Worm (Caenorhabditis elegans) whole organism, L3 larva: ENCODE measurements around the gene C30F2.2.

ENCODE experiments used
- R02D3.7 ChIP-seq: fragments of 150-350 bp; optimal IDR thresholded peaks from 2 replicates; lab custom pipeline; 2014; ENCODE audit warnings: missing biosample characterization, missing genetic modification characterization
- ama-1 ChIP-seq: fragments of 150-350 bp; optimal IDR thresholded peaks from 2 replicates; lab custom pipeline; 2018
- ceh-28 ChIP-seq: fragments of 150-350 bp; optimal IDR thresholded peaks from 2 replicates; lab custom pipeline; 2014; ENCODE audit warnings: missing biosample characterization, missing genetic modification reagents, missing genetic modification characterization
- ceh-82 ChIP-seq: fragments of 150-350 bp; optimal IDR thresholded peaks from 2 replicates; lab custom pipeline; 2014; ENCODE audit warnings: missing biosample characterization, missing genetic modification characterization
- egl-27 ChIP-seq: sonication (generic microtip); optimal IDR thresholded peaks from 4 replicates; lab custom pipeline; 2017; ENCODE audit warnings: missing biosample characterization, missing genetic modification reagents, missing genetic modification characterization
- elt-1 ChIP-seq: fragments of 150-350 bp; optimal IDR thresholded peaks from 2 replicates; lab custom pipeline; 2014; ENCODE audit warnings: missing biosample characterization, missing genetic modification characterization
- elt-2 ChIP-seq: sonication (generic microtip); optimal IDR thresholded peaks from 2 replicates; lab custom pipeline; 2016; ENCODE audit warnings: missing genetic modification reagents, mild to moderate bottlenecking, missing genetic modification characterization, missing compliant biosample characterization
- fkh-10 ChIP-seq: sonication (generic microtip); optimal IDR thresholded peaks from 2 replicates; lab custom pipeline; 2017; ENCODE audit warnings: missing biosample characterization, missing genetic modification reagents, missing genetic modification characterization
- fkh-2 ChIP-seq: fragments of 150-350 bp; optimal IDR thresholded peaks from 2 replicates; lab custom pipeline; 2014; ENCODE audit warnings: missing biosample characterization, missing genetic modification reagents, missing genetic modification characterization
- fos-1 ChIP-seq: fragments of 150-350 bp; optimal IDR thresholded peaks from 2 replicates; lab custom pipeline; 2014; ENCODE audit warnings: missing biosample characterization, missing genetic modification characterization
- jun-1 ChIP-seq: fragments of 150-350 bp; optimal IDR thresholded peaks from 2 replicates; lab custom pipeline; 2014; ENCODE audit warnings: missing biosample characterization, missing genetic modification reagents, missing genetic modification characterization
- lin-39 ChIP-seq: fragments of 150-350 bp; optimal IDR thresholded peaks from 2 replicates; lab custom pipeline; 2018; ENCODE audit warnings: missing biosample characterization, missing genetic modification reagents, missing genetic modification characterization
- lsy-12 ChIP-seq: sonication (generic microtip); optimal IDR thresholded peaks from 2 replicates; lab custom pipeline; 2016; ENCODE audit warnings: mild to moderate bottlenecking, missing genetic modification characterization, missing compliant biosample characterization
- mml-1 ChIP-seq: fragments of 150-350 bp; sonication (generic microtip); optimal IDR thresholded peaks from 3 replicates; lab custom pipeline; 2014; ENCODE audit warnings: missing biosample characterization, missing genetic modification characterization
- nfya-1 ChIP-seq: sonication (generic microtip); optimal IDR thresholded peaks from 2 replicates; lab custom pipeline; 2017; ENCODE audit warnings: missing genetic modification characterization, mild to moderate bottlenecking, missing compliant biosample characterization, antibody characterized with exemption, moderate library complexity; ENCODE audit not compliant: insufficient read depth
- nhr-12 ChIP-seq: fragments of 150-350 bp; optimal IDR thresholded peaks from 2 replicates; lab custom pipeline; 2014; ENCODE audit warnings: missing biosample characterization, missing genetic modification characterization
- nhr-237 ChIP-seq: fragments of 150-350 bp; optimal IDR thresholded peaks from 2 replicates; lab custom pipeline; 2014; ENCODE audit warnings: missing biosample characterization, missing genetic modification characterization
- nhr-25 ChIP-seq: sonication (generic microtip); optimal IDR thresholded peaks from 2 replicates; lab custom pipeline; 2017; ENCODE audit warnings: missing biosample characterization, missing genetic modification characterization
- nhr-28 ChIP-seq: fragments of 150-350 bp; optimal IDR thresholded peaks from 2 replicates; lab custom pipeline; 2014; ENCODE audit warnings: missing biosample characterization, missing genetic modification characterization
- nhr-67 ChIP-seq: fragments of 150-350 bp; optimal IDR thresholded peaks from 2 replicates; lab custom pipeline; 2014; ENCODE audit warnings: missing biosample characterization, missing genetic modification characterization
- nhr-76 ChIP-seq: fragments of 150-350 bp; sonication (generic microtip); optimal IDR thresholded peaks from 5 replicates; lab custom pipeline; 2014; ENCODE audit warnings: missing biosample characterization, missing genetic modification characterization
- nhr-77 ChIP-seq: fragments of 150-350 bp; optimal IDR thresholded peaks from 2 replicates; lab custom pipeline; 2014; ENCODE audit warnings: missing biosample characterization, missing genetic modification characterization
- pha-4 ChIP-seq: fragments of 150-350 bp; optimal IDR thresholded peaks from 2 replicates; lab custom pipeline; 2014; ENCODE audit warnings: missing biosample characterization, missing genetic modification reagents, missing genetic modification characterization
- pqm-1 ChIP-seq: fragments of 150-350 bp; optimal IDR thresholded peaks from 2 replicates; lab custom pipeline; 2017; ENCODE audit warnings: missing biosample characterization, missing genetic modification characterization, inconsistent platforms
- sea-2 ChIP-seq: fragments of 150-350 bp; sonication (generic microtip); optimal IDR thresholded peaks from 4 replicates; lab custom pipeline; 2014; ENCODE audit warnings: missing biosample characterization, missing genetic modification reagents, missing genetic modification characterization
- skn-1 ChIP-seq: fragments of 150-350 bp; optimal IDR thresholded peaks from 2 replicates; lab custom pipeline; 2014; ENCODE audit warnings: missing biosample characterization, missing genetic modification characterization
- snpc-4 ChIP-seq: fragments of 150-350 bp; optimal IDR thresholded peaks from 2 replicates; lab custom pipeline; 2014; ENCODE audit warnings: missing biosample characterization, missing genetic modification characterization
- tbx-2 ChIP-seq: sonication (generic microtip); optimal IDR thresholded peaks from 2 replicates; lab custom pipeline; 2016; ENCODE audit warnings: mild to moderate bottlenecking, missing genetic modification characterization, missing compliant biosample characterization
- unc-39 ChIP-seq: sonication (generic microtip); optimal IDR thresholded peaks from 4 replicates; lab custom pipeline; 2017; ENCODE audit warnings: missing biosample characterization, missing genetic modification characterization
- unc-62 ChIP-seq: fragments of 150-350 bp; sonication (generic microtip); optimal IDR thresholded peaks from 4 replicates; lab custom pipeline; 2014; ENCODE audit warnings: missing biosample characterization, missing genetic modification reagents, missing genetic modification characterization

The C30F2.2 gene

ce11 chrX:16056404-16056803 is 28.6 kb downstream of the C30F2.2 start (continued):
- TF ChIP-seq fkh-2 (tag; lab: Kevin White, UChicago) (peak; percentile 71), nfya-1 (peak; percentile 95), sea-2 (GFP tag; lab: Kevin White, UChicago) (no peak), nhr-12 (tag; lab: Kevin White, UChicago) (peak; percentile 40), lin-39 (peak; percentile 99), nhr-77 (peak; percentile 97), skn-1 (tag; lab: Kevin White, UChicago) (peak; percentile 97), elt-2 (tag; lab: Kevin White, UChicago) (peak; percentile 79), ceh-28 (peak; percentile 99), snpc-4 (peak; percentile 96)

DNA sequence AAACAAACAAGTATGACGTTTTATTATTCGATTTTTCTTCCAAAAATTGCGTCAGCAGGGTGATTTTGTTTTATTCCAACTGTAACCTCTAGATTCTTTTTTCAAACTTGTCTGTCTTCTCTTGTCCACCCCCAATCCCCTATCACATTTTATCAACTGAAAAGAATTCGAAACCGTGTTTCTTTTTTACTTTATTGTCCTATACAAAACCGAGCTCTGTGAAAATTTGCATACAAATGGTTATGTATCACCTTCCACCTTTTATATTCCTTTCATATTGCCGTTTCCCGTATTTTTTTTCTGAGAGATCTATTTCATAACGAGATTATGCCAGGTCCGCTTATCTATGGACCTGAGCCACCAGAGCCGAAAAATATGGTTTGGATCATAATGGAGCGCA is 29.8 kb downstream of the C30F2.2 start, which contains the start of gene T27A8.7:
Gene T27A8.7 (plus strand): TSS at position 301 of the 400 bp plus-strand sequence.
- TF ChIP-seq nfya-1: no peak
- no peak for TF ChIP-seq elt-1 (tag; lab: Kevin White, UChicago)
- TF ChIP-seq ama-1 (lab: Kevin White, UChicago): no peak
- no peak for TF ChIP-seq fos-1 (tag; lab: Kevin White, UChicago)
- TF ChIP-seq egl-27 (tag; lab: Kevin White, UChicago): no peak
- TF ChIP-seq skn-1 (tag; lab: Kevin White, UChicago): no peak
- TF ChIP-seq nhr-25 (tag; lab: Kevin White, UChicago): no peak
- TF ChIP-seq fkh-10 (GFP tag; lab: Kevin White, UChicago): no peak
- no peak for TF ChIP-seq tbx-2 (tag; lab: Kevin White, UChicago)
- no peak for TF ChIP-seq jun-1 (tag; lab: Kevin White, UChicago)

ce11 chrX:16049573-16049972 is 35.4 kb downstream of the C30F2.2 start, which contains the start of gene cpd-2:
Gene cpd-2, plus strand, starts transcription at chrX:16049873.
- TF ChIP-seq lin-39 (peak; percentile 37), R02D3.7 (no peak)
- TF ChIP-seq, all 47 proteins: peak for 1

DNA sequence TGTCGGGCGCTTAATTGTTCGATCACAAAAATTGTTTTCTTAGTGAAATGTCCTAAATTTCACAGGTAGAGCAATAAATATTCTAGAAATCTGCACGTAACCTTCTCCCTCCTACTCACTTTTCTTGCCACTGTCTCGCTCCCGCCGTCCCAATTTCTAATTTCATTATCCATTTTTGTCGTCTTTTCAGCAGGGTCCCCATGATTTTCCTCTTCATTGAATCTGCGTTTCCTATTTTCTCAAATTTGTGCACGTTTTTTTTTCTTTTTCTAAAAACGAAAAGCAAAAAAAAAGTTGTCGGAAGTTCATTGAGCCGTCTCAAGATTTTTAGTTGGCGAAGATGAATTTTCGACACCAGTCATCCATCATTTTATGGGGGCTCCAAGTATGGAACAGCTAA is 38.6 kb downstream of the C30F2.2 start:
- TF ChIP-seq lsy-12 (tag; lab: Kevin White, UChicago) (no peak), lin-39 (peak; percentile 24), snpc-4 (no peak), sea-2 (GFP tag; lab: Kevin White, UChicago) (no peak), R02D3.7 (no peak)
- TF ChIP-seq, all 47 proteins: peak for 1

DNA sequence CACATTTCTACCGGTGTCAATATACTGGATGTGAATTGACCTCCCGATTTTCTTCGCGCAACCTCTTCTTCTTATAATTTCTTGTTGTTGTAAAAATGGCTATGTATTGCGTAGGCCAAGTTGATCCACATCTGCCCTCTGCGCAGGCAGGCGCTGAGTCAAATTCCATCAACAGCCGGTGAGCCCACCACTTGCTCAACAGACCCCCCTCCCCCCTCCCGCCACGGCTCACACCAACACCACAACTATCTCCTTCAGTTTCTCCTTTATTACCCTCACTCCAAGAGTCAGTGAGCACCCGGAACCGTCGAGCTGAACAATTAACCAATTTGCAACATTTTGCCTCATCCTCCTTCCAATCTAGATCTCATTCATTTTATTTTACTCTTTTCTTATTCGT is 40.7 kb downstream of the C30F2.2 start:
- TF ChIP-seq nhr-237 (tag; lab: Kevin White, UChicago) (no peak), mml-1 (tag; lab: Kevin White, UChicago) (no peak), unc-62 (GFP tag; lab: Kevin White, UChicago) (no peak), pha-4 (tag; lab: Kevin White, UChicago) (no peak), nhr-76 (tag; lab: Kevin White, UChicago) (no peak), unc-39 (no peak), nhr-67 (tag; lab: Kevin White, UChicago) (no peak), ceh-82 (no peak), fkh-2 (tag; lab: Kevin White, UChicago) (no peak), nhr-28 (tag; lab: Kevin White, UChicago) (no peak), pqm-1 (tag; lab: Kevin White, UChicago) (no peak), nfya-1 (no peak)

DNA sequence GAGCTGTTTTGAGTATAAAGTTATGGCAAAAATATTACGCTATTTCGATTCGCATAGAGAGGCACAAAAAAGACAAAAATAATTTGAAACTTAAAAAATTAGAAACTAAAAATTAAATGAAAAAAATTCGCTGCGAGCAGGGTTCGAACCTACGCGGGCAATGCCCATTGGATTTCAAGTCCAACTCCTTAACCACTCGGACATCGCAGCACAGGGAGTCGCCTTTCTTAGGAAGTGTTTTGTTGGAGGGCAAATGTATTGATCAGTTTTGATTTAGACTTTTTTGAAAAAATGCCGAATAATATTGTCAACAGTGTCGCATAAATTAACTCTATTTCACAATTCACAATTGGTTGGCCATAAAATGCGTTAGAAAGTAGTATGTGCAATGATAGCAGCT is 42.5 kb downstream of the C30F2.2 start:
- TF ChIP-seq pqm-1 (tag; lab: Kevin White, UChicago) (peak; percentile 34), ceh-82 (no peak), unc-62 (GFP tag; lab: Kevin White, UChicago) (no peak), nfya-1 (peak; percentile 16), skn-1 (tag; lab: Kevin White, UChicago) (no peak)

ce11 chrX:16041808-16042207 is 43.2 kb downstream of the C30F2.2 start:
- TF ChIP-seq pqm-1 (tag; lab: Kevin White, UChicago) (peak; percentile 81), pha-4 (tag; lab: Kevin White, UChicago) (peak; percentile 18), elt-2 (tag; lab: Kevin White, UChicago) (peak; percentile 53), jun-1 (tag; lab: Kevin White, UChicago) (no peak)
